Fruit fly (Drosophila melanogaster) ovary, adult (tissue): ENCODE data around the gene COX5A.
A peak's percentile ranks its signal among the peaks of the same experiment; 100 is the strongest.

Experiments used
- CG17801 ChIP-seq: fragments of 200-800 bp; optimal IDR thresholded peaks from 2 replicates; lab custom pipeline; 2019; ENCODE audit warnings: missing biosample characterization, mild to moderate bottlenecking, missing genetic modification characterization, moderate library complexity; ENCODE audit not compliant: partially characterized antibody

The COX5A gene

dm6 chr3R:11818930-11819639, at the start of gene COX5A, which contains the start of gene glo:
Gene COX5A (plus strand): TSS chr3R:11819359.
Gene glo (minus strand): TSS chr3R:11819420.
- TF ChIP-seq CG17801 (GFP tag; lab: Kevin White, UChicago): peak; percentile 3

dm6 chr3R:11770733-11771132, 48.4 kb upstream of the COX5A start:
- TF ChIP-seq CG17801 (GFP tag; lab: Kevin White, UChicago): no peak

dm6 chr3R:11771492-11771891, 47.7 kb upstream of the COX5A start:
- no peak for TF ChIP-seq CG17801 (GFP tag; lab: Kevin White, UChicago)

dm6 chr3R:11772181-11772827, 46.9 kb upstream of the COX5A start:
- TF ChIP-seq CG17801 (GFP tag; lab: Kevin White, UChicago): no peak

dm6 chr3R:11773325-11773998, 45.7 kb upstream of the COX5A start:
- TF ChIP-seq CG17801 (GFP tag; lab: Kevin White, UChicago): no peak

- TF ChIP-seq CG17801 (GFP tag; lab: Kevin White, UChicago): no peak
Measured at dm6 chr3R:11773999-11774397, 45.2 kb upstream of the COX5A start.

- no peak for TF ChIP-seq CG17801 (GFP tag; lab: Kevin White, UChicago)
Measured at dm6 chr3R:11775207-11775606, 44.0 kb upstream of the COX5A start.

- TF ChIP-seq CG17801 (GFP tag; lab: Kevin White, UChicago): no peak
Measured at dm6 chr3R:11776068-11776767, 42.9 kb upstream of the COX5A start.

dm6 chr3R:11777058-11777457, 42.1 kb upstream of the COX5A start:
- TF ChIP-seq CG17801 (GFP tag; lab: Kevin White, UChicago): no peak

dm6 chr3R:11778012-11778865, 40.9 kb upstream of the COX5A start:
- peak; percentile 55 for TF ChIP-seq CG17801 (GFP tag; lab: Kevin White, UChicago)

dm6 chr3R:11778879-11779278, 40.3 kb upstream of the COX5A start:
- no peak for TF ChIP-seq CG17801 (GFP tag; lab: Kevin White, UChicago)

dm6 chr3R:11779357-11780018, 39.7 kb upstream of the COX5A start:
- TF ChIP-seq CG17801 (GFP tag; lab: Kevin White, UChicago): no peak

- TF ChIP-seq CG17801 (GFP tag; lab: Kevin White, UChicago): peak; percentile 92
Measured at dm6 chr3R:11780181-11780688, 38.9 kb upstream of the COX5A start.
